Fruit fly (Drosophila melanogaster): ENCODE measurements around the gene Fhos.
A peak's percentile ranks its signal among the peaks of the same experiment; 100 is the strongest.

Fhos gene

dm6 chr3L:8749676-8750654 is 3.5 kb upstream of the Fhos start, which contains the start of gene CG13306 (continued):
- peak; percentile 65 for TF ChIP-seq sd (tag; optimal IDR thresholded peaks at IDR 0.05)
- TF ChIP-seq fu2 (GFP tag; optimal IDR thresholded peaks at IDR 0.05): no peak
- no peak for TF ChIP-seq corto (GFP tag; optimal IDR thresholded peaks at IDR 0.05)
- TF ChIP-seq Med (GFP tag): peak; percentile 43
- peak; percentile 50; the same call in 1 of the 2 replicates for TF ChIP-seq stc (GFP tag; IDR thresholded peaks at IDR 0.05)
- TF ChIP-seq CG12219 (GFP tag; optimal IDR thresholded peaks at IDR 0.05): no peak
- TF ChIP-seq CG4854 (GFP tag; optimal IDR thresholded peaks at IDR 0.05): no peak
- TF ChIP-seq klu (GFP tag; IDR thresholded peaks at IDR 0.05): no peak
- TF ChIP-seq Mrtf (GFP tag; IDR thresholded peaks at IDR 0.05): peak; percentile 54; the same call in 2 of the 3 replicates
- TF ChIP-seq Fer2 (tag; optimal IDR thresholded peaks at IDR 0.05): no peak
- TF ChIP-seq kah (GFP tag; optimal IDR thresholded peaks at IDR 0.05): peak; percentile 24
- no peak for TF ChIP-seq CG13775 (GFP tag; optimal IDR thresholded peaks at IDR 0.05)
- no peak for TF ChIP-seq grau (tag; optimal IDR thresholded peaks at IDR 0.05)
- TF ChIP-seq exex (tag; optimal IDR thresholded peaks at IDR 0.05): no peak
- TF ChIP-seq Sox100B (GFP tag; optimal IDR thresholded peaks at IDR 0.05): no peak
- TF ChIP-seq CG15011 (GFP tag; optimal IDR thresholded peaks at IDR 0.05): no peak
- TF ChIP-seq CG15601 (tag; optimal IDR thresholded peaks at IDR 0.05): no peak
- TF ChIP-seq Hr51 (GFP tag; optimal IDR thresholded peaks at IDR 0.05): peak in 1 of 2 experiments; percentile 15
- TF ChIP-seq Nf-YC (tag; optimal IDR thresholded peaks at IDR 0.05): peak; percentile 0
- TF ChIP-seq dpn (GFP tag; optimal IDR thresholded peaks at IDR 0.05): no peak
- TF ChIP-seq NFAT (GFP tag; IDR thresholded peaks at IDR 0.05): peak; percentile 39; the same call in 1 of the 2 replicates
- TF ChIP-seq CG7372 (GFP tag; IDR thresholded peaks at IDR 0.05): peak; percentile 76
- TF ChIP-seq vvl (GFP tag; IDR thresholded peaks at IDR 0.05): peak; percentile 21; the same call in 1 of the 2 replicates
- no peak for TF ChIP-seq Bgb (GFP tag; IDR thresholded peaks at IDR 0.05; ENCODE audit: partially characterized antibody)
- peak; percentile 61 for TF ChIP-seq slbo (GFP tag; IDR thresholded peaks at IDR 0.05)
- TF ChIP-seq gce (GFP tag; IDR thresholded peaks at IDR 0.05): no peak
- TF ChIP-seq Dip2 (GFP tag; IDR thresholded peaks at IDR 0.05): no peak
- TF ChIP-seq prd (optimal IDR thresholded peaks at IDR 0.05): no peak
- 0 out of 3 replicates have a peak, but pooled peaks have one; percentile 32 for TF ChIP-seq prd (GFP tag; IDR thresholded peaks at IDR 0.05)
- TF ChIP-seq pan (optimal IDR thresholded peaks at IDR 0.05): no peak
- peak in 1 of 2 experiments; percentile 57 for TF ChIP-seq pan (GFP tag; optimal IDR thresholded peaks at IDR 0.05 in 1 of 2, IDR thresholded peaks at IDR 0.05 in 1 of 2)
- TF ChIP-seq sob (GFP tag; IDR thresholded peaks at IDR 0.05): peak; percentile 44; the same call in 1 of the 2 replicates
- TF ChIP-seq row (GFP tag; IDR thresholded peaks at IDR 0.05): peak; percentile 56
- TF ChIP-seq CG10462 (GFP tag; optimal IDR thresholded peaks at IDR 0.05): no peak
- TF ChIP-seq CG6254 (GFP tag; optimal IDR thresholded peaks at IDR 0.05): no peak
- 0 out of 3 replicates have a peak, but pooled peaks have one; percentile 33 for TF ChIP-seq ken (GFP tag; IDR thresholded peaks at IDR 0.05)
- TF ChIP-seq CG12391 (tag; optimal IDR thresholded peaks at IDR 0.05): no peak
- TF ChIP-seq CG4730 (GFP tag; IDR thresholded peaks at IDR 0.05): 0 out of 2 replicates have a peak, but pooled peaks have one; percentile 20
- no peak for TF ChIP-seq CG17186 (GFP tag; optimal IDR thresholded peaks at IDR 0.05)
- no peak for TF ChIP-seq tna (GFP tag; IDR thresholded peaks at IDR 0.05; ENCODE audit: partially characterized antibody)
- TF ChIP-seq CG8388 (GFP tag; optimal IDR thresholded peaks at IDR 0.05): no peak
- peak; percentile 50 for TF ChIP-seq sens (GFP tag)
- TF ChIP-seq hb (GFP tag; IDR thresholded peaks at IDR 0.05; ENCODE audit: partially characterized antibody): no peak
- TF ChIP-seq H2.0 (GFP tag; IDR thresholded peaks at IDR 0.05): peak; percentile 42; the same call in 1 of the 2 replicates
- no peak for TF ChIP-seq ind (GFP tag; optimal IDR thresholded peaks at IDR 0.05)
- no peak for TF ChIP-seq CG17361 (GFP tag; IDR thresholded peaks at IDR 0.05)
- no peak for TF ChIP-seq CG13123 (GFP tag; optimal IDR thresholded peaks at IDR 0.05)
- TF ChIP-seq CG3847 (GFP tag; IDR thresholded peaks at IDR 0.05): 0 out of 2 replicates have a peak, but pooled peaks have one; percentile 12

Measured in whole organism, embryonic.